Worm (Caenorhabditis elegans) whole organism, L3 larva: ENCODE results near the gene lmbr-1.
A peak's percentile ranks its signal among the peaks of the same experiment; 100 is the strongest.

Experiments used
- ama-1 ChIP-seq: fragments of 150-350 bp; optimal IDR thresholded peaks from 2 replicates; lab custom pipeline; 2018
- egl-27 ChIP-seq: sonication (generic microtip); optimal IDR thresholded peaks from 4 replicates; lab custom pipeline; 2017; ENCODE audit warnings: missing biosample characterization, missing genetic modification reagents, missing genetic modification characterization
- elt-3 ChIP-seq, 3 experiments: fragments of 150-350 bp in 1 of 3; sonication (generic microtip) in 2 of 3; optimal IDR thresholded peaks; 2 replicates in 2 of 3; 4 replicates in 1 of 3; lab custom pipeline; 2014 to 2017; ENCODE audit warnings: missing biosample characterization in 3 of 3, missing genetic modification characterization in 3 of 3
- jun-1 ChIP-seq: fragments of 150-350 bp; optimal IDR thresholded peaks from 2 replicates; lab custom pipeline; 2014; ENCODE audit warnings: missing biosample characterization, missing genetic modification reagents, missing genetic modification characterization
- nhr-12 ChIP-seq: fragments of 150-350 bp; optimal IDR thresholded peaks from 2 replicates; lab custom pipeline; 2014; ENCODE audit warnings: missing biosample characterization, missing genetic modification characterization
- nhr-237 ChIP-seq: fragments of 150-350 bp; optimal IDR thresholded peaks from 2 replicates; lab custom pipeline; 2014; ENCODE audit warnings: missing biosample characterization, missing genetic modification characterization
- pha-4 ChIP-seq: fragments of 150-350 bp; optimal IDR thresholded peaks from 2 replicates; lab custom pipeline; 2014; ENCODE audit warnings: missing biosample characterization, missing genetic modification reagents, missing genetic modification characterization
- skn-1 ChIP-seq: fragments of 150-350 bp; optimal IDR thresholded peaks from 2 replicates; lab custom pipeline; 2014; ENCODE audit warnings: missing biosample characterization, missing genetic modification characterization
- snpc-4 ChIP-seq: fragments of 150-350 bp; optimal IDR thresholded peaks from 2 replicates; lab custom pipeline; 2014; ENCODE audit warnings: missing biosample characterization, missing genetic modification characterization
- tbx-2 ChIP-seq: sonication (generic microtip); optimal IDR thresholded peaks from 2 replicates; lab custom pipeline; 2016; ENCODE audit warnings: mild to moderate bottlenecking, missing genetic modification characterization, missing compliant biosample characterization
- unc-39 ChIP-seq: sonication (generic microtip); optimal IDR thresholded peaks from 4 replicates; lab custom pipeline; 2017; ENCODE audit warnings: missing biosample characterization, missing genetic modification characterization
- unc-62 ChIP-seq: fragments of 150-350 bp; sonication (generic microtip); optimal IDR thresholded peaks from 4 replicates; lab custom pipeline; 2014; ENCODE audit warnings: missing biosample characterization, missing genetic modification reagents, missing genetic modification characterization

- TF ChIP-seq pha-4 (tag; lab: Kevin White, UChicago) = peak; percentile 49
- TF ChIP-seq egl-27 = no peak
- TF ChIP-seq unc-39 (tag; lab: Kevin White, UChicago) = no peak
- no peak for TF ChIP-seq nhr-237
- no peak for TF ChIP-seq unc-62 (GFP tag; lab: Kevin White, UChicago)
- no peak for TF ChIP-seq ama-1
- no peak for TF ChIP-seq skn-1 (tag; lab: Kevin White, UChicago)
- TF ChIP-seq jun-1 = peak; percentile 38
- no peak for TF ChIP-seq nhr-12 (tag; lab: Kevin White, UChicago)
- no peak for TF ChIP-seq tbx-2 (tag; lab: Kevin White, UChicago)
- TF ChIP-seq snpc-4 (tag; lab: Kevin White, UChicago) = no peak
- TF ChIP-seq elt-3 (tag; optimal IDR thresholded peaks at IDR 0.05; lab: Kevin White, UChicago) = no peak
These were observed 46.2 kb upstream of the lmbr-1 start, which contains the start of gene ZC262.13 for ce11 chrIII:8325574-8326513.
